Worm (Caenorhabditis elegans) whole organism, L1 larva: ENCODE measurements around the gene ubc-23.
"Not testable (repeated sequence)": the region's sequence is repeated elsewhere in the genome, so short reads cannot be mapped to it uniquely, and the experiment has no call there.

ENCODE experiments used
- F16B12.6 ChIP-seq: fragments of 150-350 bp; optimal IDR thresholded peaks from 2 replicates; lab custom pipeline; 2014; ENCODE audit warnings: missing biosample characterization, missing genetic modification characterization
- blmp-1 ChIP-seq: fragments of 150-350 bp; optimal IDR thresholded peaks from 2 replicates; lab custom pipeline; 2014; ENCODE audit warnings: missing biosample characterization, missing genetic modification characterization
- ceh-88 ChIP-seq: fragments of 200-800 bp; sonication (Bioruptor generic); IDR thresholded peaks from 2 replicates; pipeline ENCODE4 v1.3.6; 2022; ENCODE audit warnings: missing genetic modification characterization, missing compliant biosample characterization
- ces-1 ChIP-seq: fragments of 150-350 bp; optimal IDR thresholded peaks from 2 replicates; lab custom pipeline; 2014; ENCODE audit warnings: missing biosample characterization, missing genetic modification reagents, missing genetic modification characterization
- dpl-1 ChIP-seq, 3 experiments: fragments of 150-350 bp in 2 of 3; sonication (generic microtip) in 1 of 3; optimal IDR thresholded peaks; 2 replicates each; lab custom pipeline; 2014 to 2017; ENCODE audit warnings: missing biosample characterization in 3 of 3, missing genetic modification characterization in 3 of 3, missing genetic modification reagents in 3 of 3
- efl-1 ChIP-seq, 4 experiments: fragments of 150-350 bp; optimal IDR thresholded peaks in 3 of 4; peaks in 1 of 4; 1 replicate in 1 of 4; 2 replicates in 3 of 4; lab custom pipeline; 2014; ENCODE audit warnings: missing biosample characterization in 2 of 4, missing genetic modification characterization in 2 of 4, missing genetic modification reagents in 2 of 4
- egl-27 ChIP-seq, 2 experiments: fragments of 150-350 bp in 1 of 2; sonication (generic microtip); optimal IDR thresholded peaks; 3 replicates each; lab custom pipeline; 2017 to 2018; ENCODE audit warnings: missing biosample characterization in 2 of 2, missing genetic modification characterization in 2 of 2, missing genetic modification reagents in 2 of 2
- elt-2 ChIP-seq: sonication (generic microtip); optimal IDR thresholded peaks from 2 replicates; lab custom pipeline; 2016; ENCODE audit warnings: missing genetic modification characterization, mild to moderate bottlenecking, inconsistent platforms, missing compliant biosample characterization, missing genetic modification reagents
- fkh-8 ChIP-seq: sonication (generic microtip); optimal IDR thresholded peaks from 2 replicates; lab custom pipeline; 2016; ENCODE audit warnings: mild to moderate bottlenecking, missing genetic modification characterization, missing compliant biosample characterization
- grh-1 ChIP-seq: fragments of 200-800 bp; sonication (Bioruptor generic); IDR thresholded peaks from 2 replicates; pipeline ENCODE4 v1.3.6; 2022; ENCODE audit warnings: missing genetic modification reagents, missing genetic modification characterization, missing compliant biosample characterization
- isw-1 ChIP-seq: fragments of 200-800 bp; sonication (Bioruptor generic); IDR thresholded peaks from 2 replicates; pipeline ENCODE4 v1.3.6; 2022; ENCODE audit warnings: missing genetic modification characterization, missing compliant biosample characterization
- jun-1 ChIP-seq: fragments of 150-350 bp; optimal IDR thresholded peaks from 2 replicates; lab custom pipeline; 2014; ENCODE audit warnings: missing biosample characterization, missing genetic modification reagents, missing genetic modification characterization
- lin-35 ChIP-seq, 2 experiments: fragments of 150-350 bp; optimal IDR thresholded peaks; 2 replicates each; lab custom pipeline; 2014; ENCODE audit warnings: missing biosample characterization in 2 of 2, missing genetic modification characterization in 2 of 2, missing genetic modification reagents in 2 of 2
- lsy-2 ChIP-seq, 2 experiments: fragments of 150-350 bp; optimal IDR thresholded peaks; 2 replicates each; lab custom pipeline; 2014; ENCODE audit warnings: missing biosample characterization in 2 of 2, missing genetic modification characterization in 2 of 2
- nhr-12 ChIP-seq: sonication (generic microtip); optimal IDR thresholded peaks from 2 replicates; lab custom pipeline; 2017; ENCODE audit warnings: missing biosample characterization, missing genetic modification characterization
- nhr-19 ChIP-seq: fragments of 200-800 bp; sonication (Bioruptor generic); conservative IDR thresholded peaks from 2 replicates; pipeline ENCODE4 v1.3.6; 2022; ENCODE audit warnings: missing genetic modification characterization, missing compliant biosample characterization
- nhr-237 ChIP-seq: fragments of 150-350 bp; optimal IDR thresholded peaks from 2 replicates; lab custom pipeline; 2014; ENCODE audit warnings: missing biosample characterization, missing genetic modification characterization
- nhr-47 ChIP-seq: sonication (generic microtip); optimal IDR thresholded peaks from 2 replicates; lab custom pipeline; 2016; ENCODE audit warnings: mild to moderate bottlenecking, missing genetic modification characterization, moderate library complexity, missing compliant biosample characterization
- nhr-90 ChIP-seq: sonication (generic microtip); optimal IDR thresholded peaks from 2 replicates; lab custom pipeline; 2016; ENCODE audit warnings: mild to moderate bottlenecking, missing genetic modification characterization, missing compliant biosample characterization; ENCODE audit not compliant: poor library complexity
- pqm-1 ChIP-seq: sonication (generic microtip); optimal IDR thresholded peaks from 3 replicates; lab custom pipeline; 2017; ENCODE audit warnings: missing biosample characterization, missing genetic modification characterization
- snpc-4 ChIP-seq: fragments of 150-350 bp; optimal IDR thresholded peaks from 2 replicates; lab custom pipeline; 2014; ENCODE audit warnings: missing biosample characterization, missing genetic modification characterization
- sup-37 ChIP-seq: fragments of 200-800 bp; sonication (Bioruptor generic); optimal IDR thresholded peaks from 2 replicates; lab custom pipeline; 2018; ENCODE audit warnings: mild to moderate bottlenecking, missing genetic modification characterization, missing compliant biosample characterization
- zip-4 ChIP-seq: fragments of 200-800 bp; sonication (Bioruptor generic); optimal IDR thresholded peaks from 2 replicates; lab custom pipeline; 2018; ENCODE audit warnings: mild to moderate bottlenecking, missing genetic modification characterization, moderate library complexity, missing compliant biosample characterization
- ztf-4 ChIP-seq: fragments of 150-350 bp; optimal IDR thresholded peaks from 2 replicates; lab custom pipeline; 2014; ENCODE audit warnings: missing biosample characterization, missing genetic modification characterization

Gene ubc-23

DNA sequence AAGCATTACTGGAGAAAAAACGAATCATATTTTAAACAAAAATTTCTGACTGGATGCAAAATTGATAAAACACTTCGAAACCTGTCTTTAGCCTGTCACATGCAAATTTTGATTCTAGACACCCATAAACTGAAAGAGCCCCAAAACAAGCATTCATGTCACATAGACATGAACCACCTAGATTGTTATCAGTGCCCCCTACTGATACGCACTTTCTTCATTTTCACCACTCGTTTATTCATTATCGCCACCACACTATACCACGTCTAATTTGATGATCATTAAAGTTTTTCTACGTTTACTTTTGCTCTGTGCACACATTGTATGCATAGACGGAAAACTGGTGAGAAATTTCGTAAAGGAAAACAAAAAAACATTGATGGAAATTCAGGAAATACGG lies 32.2 kb upstream of the ubc-23 start, which contains the start of gene cnnm-2:
Gene cnnm-2, plus strand, starts transcription at position 190 of the 400 bp plus-strand sequence.
- peak; percentile 14 for TF ChIP-seq pqm-1 (tag; lab: Kevin White, UChicago)
- no peak for TF ChIP-seq sup-37 (GFP tag; lab: Kevin White, UChicago)
- peak; percentile 65 for TF ChIP-seq elt-2
- peak in 1 of 2 experiments; percentile 30 for TF ChIP-seq lin-35 (GFP tag; optimal IDR thresholded peaks at IDR 0.05; lab: Kevin White, UChicago)

DNA sequence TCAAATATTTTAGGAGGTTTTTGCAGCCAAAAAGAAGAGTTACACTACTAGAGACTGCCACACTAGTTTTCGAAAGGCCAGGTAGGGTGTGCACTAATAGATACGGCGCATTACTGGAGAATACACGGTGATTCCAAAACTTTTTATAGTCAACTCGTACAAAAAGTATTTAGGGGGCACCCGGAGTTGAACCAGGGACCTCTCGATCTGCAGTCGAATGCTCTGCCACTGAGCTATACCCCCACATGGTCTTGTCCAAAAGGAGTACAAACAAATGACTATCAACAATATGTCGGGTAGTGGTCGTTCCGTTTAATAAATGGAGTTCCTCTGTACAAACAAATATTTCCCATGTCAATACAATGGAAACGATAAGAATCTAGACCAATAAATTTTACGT lies 26.2 kb upstream of the ubc-23 start:
- no peak for TF ChIP-seq ceh-88 (GFP tag; lab: Robert Waterston, UW)
- TF ChIP-seq isw-1 (GFP tag; lab: Robert Waterston, UW): no peak
- no peak for TF ChIP-seq ces-1 (GFP tag; lab: Kevin White, UChicago)
- no peak for TF ChIP-seq egl-27 (tag; optimal IDR thresholded peaks at IDR 0.05; lab: Kevin White, UChicago)
- TF ChIP-seq jun-1 (tag; lab: Kevin White, UChicago): no peak
- no peak for TF ChIP-seq fkh-8 (tag; lab: Kevin White, UChicago)
- TF ChIP-seq, all 84 proteins: peak for 0

- 0 out of 2 replicates have a peak, but pooled peaks have one; percentile 13 for TF ChIP-seq nhr-19
- TF ChIP-seq dpl-1 (GFP tag; optimal IDR thresholded peaks at IDR 0.05; lab: Kevin White, UChicago): peak in 1 of 3 experiments; percentile 29
- not testable (repeated sequence) for TF ChIP-seq efl-1 (optimal IDR thresholded peaks at IDR 0.05; lab: Kevin White, UChicago)
- TF ChIP-seq efl-1 (GFP tag; optimal IDR thresholded peaks at IDR 0.05 in 1 of 2; lab: Kevin White, UChicago): peak in 1 of 2 experiments; percentile 17
Observed at ce11 chrX:8818438-8818837, 25.6 kb upstream of the ubc-23 start.

- TF ChIP-seq nhr-90 (tag; lab: Kevin White, UChicago) (no peak), efl-1 (optimal IDR thresholded peaks at IDR 0.05; lab: Kevin White, UChicago) (no peak), efl-1 (GFP tag; optimal IDR thresholded peaks at IDR 0.05 in 1 of 2; lab: Kevin White, UChicago) (peak in 1 of 2 experiments; percentile 36), grh-1 (GFP tag; lab: Robert Waterston, UW) (peak; percentile 16; the same call in 1 of the 2 replicates), blmp-1 (tag; lab: Kevin White, UChicago) (peak; percentile 5)
Observed at ce11 chrX:8819815-8820415, 24.2 kb upstream of the ubc-23 start.

- TF ChIP-seq elt-2 (peak; percentile 75), lin-35 (GFP tag; optimal IDR thresholded peaks at IDR 0.05; lab: Kevin White, UChicago) (peak in 1 of 2 experiments; percentile 13), lsy-2 (tag; optimal IDR thresholded peaks at IDR 0.05; lab: Kevin White, UChicago) (no peak)
- TF ChIP-seq, all 84 proteins: peak for 2
Observed at ce11 chrX:8820643-8821042, 23.4 kb upstream of the ubc-23 start.

DNA sequence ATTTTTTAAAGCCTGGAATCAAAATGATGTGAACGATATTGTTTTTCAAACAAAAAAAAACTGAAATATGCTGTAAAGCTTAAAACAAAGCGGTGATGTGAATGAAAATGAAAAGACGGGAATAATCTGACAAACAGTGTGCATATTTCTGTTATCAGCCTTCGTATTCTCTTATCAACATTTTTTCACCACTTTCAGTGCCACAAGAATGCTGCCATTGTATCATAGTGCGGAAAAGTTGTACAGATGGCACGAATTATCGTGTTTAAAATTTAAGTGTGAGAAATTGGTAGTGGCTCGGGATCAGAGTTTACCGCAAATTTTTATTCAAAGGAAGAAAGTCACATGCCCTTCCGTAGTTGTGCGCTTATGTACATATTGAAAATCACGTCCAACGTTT lies 19.7 kb upstream of the ubc-23 start, which contains the start of gene ifd-1:
Gene ifd-1, minus strand, starts transcription at position 12 of the 400 bp plus-strand sequence.
- TF ChIP-seq jun-1 (tag; lab: Kevin White, UChicago) (peak; percentile 23), ztf-4 (tag; lab: Kevin White, UChicago) (no peak), elt-2 (peak; percentile 92), nhr-90 (tag; lab: Kevin White, UChicago) (peak; percentile 21), nhr-237 (tag; lab: Kevin White, UChicago) (no peak), pqm-1 (tag; lab: Kevin White, UChicago) (peak; percentile 15), lin-35 (GFP tag; optimal IDR thresholded peaks at IDR 0.05; lab: Kevin White, UChicago) (peak in 1 of 2 experiments; percentile 34), efl-1 (optimal IDR thresholded peaks at IDR 0.05; lab: Kevin White, UChicago) (no peak), efl-1 (GFP tag; optimal IDR thresholded peaks at IDR 0.05 in 1 of 2; lab: Kevin White, UChicago) (peak in 1 of 2 experiments; percentile 47), F16B12.6 (tag; lab: Kevin White, UChicago) (no peak)

DNA sequence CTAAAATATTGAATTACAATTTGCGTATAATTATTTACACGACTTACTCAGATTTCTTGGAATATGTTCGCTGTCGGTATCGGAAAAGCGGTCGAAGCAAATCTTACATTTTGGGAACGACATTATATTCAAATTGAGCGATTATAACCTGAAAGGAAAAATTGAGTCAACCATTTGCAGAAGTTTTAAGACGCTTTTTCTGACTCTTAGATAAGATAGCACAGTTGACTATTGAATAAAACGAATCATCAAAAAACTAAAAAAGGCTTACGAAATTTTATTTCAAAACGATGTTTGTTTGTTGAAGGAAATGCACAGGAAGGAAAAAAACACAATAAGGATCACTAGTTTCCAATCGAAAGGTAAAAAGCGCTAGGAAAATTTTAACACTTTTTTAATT lies 15.7 kb upstream of the ubc-23 start, which contains the start of gene rcs-1:
Gene rcs-1, minus strand, starts transcription at position 176 of the 400 bp plus-strand sequence.
- no peak for TF ChIP-seq nhr-12
- no peak for TF ChIP-seq zip-4

- TF ChIP-seq snpc-4 (tag; lab: Kevin White, UChicago) (no peak), nhr-47 (tag; lab: Kevin White, UChicago) (no peak), elt-2 (peak; percentile 14)
- TF ChIP-seq, all 84 proteins: peak for 1
Observed at ce11 chrX:8831162-8831561, 12.9 kb upstream of the ubc-23 start, which contains the start of gene C28G1.6. Gene C28G1.6 (minus strand): TSS chrX:8831262.
